Worm (Caenorhabditis elegans) whole organism, L4 larva: ENCODE results near the gene C08B6.3.
A peak's percentile ranks its signal among the peaks of the same experiment; 100 is the strongest.

Experiments used
- D1046.2 ChIP-seq: fragments of 200-800 bp; sonication (Bioruptor generic); IDR thresholded peaks from 2 replicates; pipeline ENCODE4 v1.3.6; 2022; ENCODE audit warnings: missing genetic modification characterization, missing compliant biosample characterization
- F10B5.3 ChIP-seq: sonication (generic microtip); optimal IDR thresholded peaks from 2 replicates; lab custom pipeline; 2016; ENCODE audit warnings: mild to moderate bottlenecking, missing genetic modification characterization, missing compliant biosample characterization
- T20F7.1 ChIP-seq: fragments of 200-800 bp; sonication (Bioruptor generic); optimal IDR thresholded peaks from 2 replicates; lab custom pipeline; 2018; ENCODE audit warnings: mild to moderate bottlenecking, missing genetic modification characterization, missing compliant biosample characterization
- T26A8.4 ChIP-seq: fragments of 200-800 bp; sonication (Bioruptor generic); IDR thresholded peaks from 2 replicates; pipeline ENCODE4 v1.3.6; 2022; ENCODE audit warnings: missing genetic modification characterization, missing compliant biosample characterization
- ama-1 ChIP-seq: fragments of 150-350 bp; optimal IDR thresholded peaks from 2 replicates; lab custom pipeline; 2014; ENCODE audit warnings: inconsistent platforms, mixed read lengths
- ceh-32 ChIP-seq: sonication (generic microtip); optimal IDR thresholded peaks from 2 replicates; lab custom pipeline; 2016; ENCODE audit warnings: mild to moderate bottlenecking, missing genetic modification characterization, missing compliant biosample characterization; ENCODE audit not compliant: poor library complexity
- cey-2 ChIP-seq: sonication (generic microtip); optimal IDR thresholded peaks from 3 replicates; lab custom pipeline; 2017; ENCODE audit warnings: missing genetic modification characterization, mild to moderate bottlenecking, missing compliant biosample characterization, antibody characterized with exemption, borderline replicate concordance; ENCODE audit not compliant: insufficient read depth
- daf-12 ChIP-seq: fragments of 150-350 bp; optimal IDR thresholded peaks from 2 replicates; lab custom pipeline; 2014; ENCODE audit warnings: missing biosample characterization, missing genetic modification reagents, missing genetic modification characterization
- daf-16 ChIP-seq, 3 experiments: sonication (generic microtip); optimal IDR thresholded peaks; 2 replicates each; lab custom pipeline; 2016 to 2017; ENCODE audit warnings: missing genetic modification characterization in 3 of 3, missing genetic modification reagents in 3 of 3, mild to moderate bottlenecking in 2 of 3, missing compliant biosample characterization in 2 of 3, missing biosample characterization in 1 of 3, moderate library complexity in 1 of 3
- dmd-6 ChIP-seq: fragments of 200-800 bp; sonication (Bioruptor generic); IDR thresholded peaks from 2 replicates; pipeline ENCODE4 v1.3.6; 2022; ENCODE audit warnings: missing genetic modification reagents, missing genetic modification characterization, missing compliant biosample characterization
- dmd-8 ChIP-seq: fragments of 200-800 bp; sonication (Bioruptor generic); IDR thresholded peaks from 2 replicates; pipeline ENCODE4 v1.3.6; 2022; ENCODE audit warnings: missing genetic modification characterization, missing compliant biosample characterization
- dmd-9 ChIP-seq: fragments of 200-800 bp; sonication (Bioruptor generic); IDR thresholded peaks from 2 replicates; pipeline ENCODE4 v1.3.6; 2022; ENCODE audit warnings: missing genetic modification reagents, missing genetic modification characterization, missing compliant biosample characterization
- dpl-1 ChIP-seq: fragments of 150-350 bp; optimal IDR thresholded peaks from 2 replicates; lab custom pipeline; 2014; ENCODE audit warnings: missing biosample characterization, missing genetic modification reagents, missing genetic modification characterization
- dve-1 ChIP-seq: sonication (generic microtip); optimal IDR thresholded peaks from 2 replicates; lab custom pipeline; 2017; ENCODE audit warnings: antibody characterized with exemption, mild to moderate bottlenecking, missing genetic modification characterization, missing compliant biosample characterization; ENCODE audit not compliant: insufficient read depth
- egl-27 ChIP-seq: sonication (generic microtip); optimal IDR thresholded peaks from 3 replicates; lab custom pipeline; 2017; ENCODE audit warnings: missing biosample characterization, missing genetic modification reagents, missing genetic modification characterization
- hif-1 ChIP-seq, 2 experiments: sonication (generic microtip); optimal IDR thresholded peaks; 2 replicates each; lab custom pipeline; 2016 to 2017; ENCODE audit warnings: missing compliant biosample characterization in 2 of 2, missing genetic modification characterization in 2 of 2, missing genetic modification reagents in 2 of 2, missing genotype in 2 of 2, mild to moderate bottlenecking in 1 of 2
- hlh-11 ChIP-seq: fragments of 200-800 bp; sonication (Bioruptor generic); optimal IDR thresholded peaks from 2 replicates; lab custom pipeline; 2018; ENCODE audit warnings: mild to moderate bottlenecking, missing genetic modification characterization, missing compliant biosample characterization
- hlh-30 ChIP-seq: sonication (generic microtip); optimal IDR thresholded peaks from 2 replicates; lab custom pipeline; 2017; ENCODE audit warnings: antibody characterized with exemption, mild to moderate bottlenecking, missing genetic modification characterization, missing compliant biosample characterization; ENCODE audit not compliant: insufficient read depth
- jun-1 ChIP-seq: fragments of 150-350 bp; optimal IDR thresholded peaks from 2 replicates; lab custom pipeline; 2014; ENCODE audit warnings: missing biosample characterization, missing genetic modification reagents, missing genetic modification characterization
- lin-29 ChIP-seq: fragments of 200-800 bp; sonication (Bioruptor generic); IDR thresholded peaks from 2 replicates; pipeline ENCODE4 v1.3.6; 2022; ENCODE audit warnings: missing genetic modification reagents, missing genetic modification characterization, missing compliant biosample characterization
- lin-38 ChIP-seq: fragments of 200-800 bp; sonication (Bioruptor generic); IDR thresholded peaks from 2 replicates; pipeline ENCODE4 v1.3.6; 2022; ENCODE audit warnings: missing genetic modification reagents, missing genetic modification characterization, missing compliant biosample characterization
- lin-39 ChIP-seq: fragments of 150-350 bp; optimal IDR thresholded peaks from 2 replicates; lab custom pipeline; 2014; ENCODE audit warnings: missing biosample characterization, missing genetic modification reagents, missing genetic modification characterization
- lir-3 ChIP-seq: sonication (generic microtip); optimal IDR thresholded peaks from 2 replicates; lab custom pipeline; 2016; ENCODE audit warnings: mild to moderate bottlenecking, missing genetic modification characterization, missing compliant biosample characterization
- lsy-2 ChIP-seq, 2 experiments: fragments of 150-350 bp in 1 of 2; sonication (generic microtip) in 1 of 2; optimal IDR thresholded peaks; 2 replicates each; lab custom pipeline; 2014 to 2017; ENCODE audit warnings: missing biosample characterization in 2 of 2, missing genetic modification characterization in 2 of 2
- mdl-1 ChIP-seq, 2 experiments: fragments of 150-350 bp in 1 of 2; sonication (generic microtip) in 1 of 2; optimal IDR thresholded peaks; 2 replicates each; lab custom pipeline; 2014 to 2017; ENCODE audit warnings: missing biosample characterization in 2 of 2, missing genetic modification characterization in 2 of 2
- mep-1 ChIP-seq: fragments of 150-350 bp; sonication (generic microtip); optimal IDR thresholded peaks from 3 replicates; lab custom pipeline; 2014; ENCODE audit warnings: missing biosample characterization, missing genetic modification characterization
- mxl-3 ChIP-seq: fragments of 200-800 bp; sonication (Bioruptor generic); optimal IDR thresholded peaks from 2 replicates; lab custom pipeline; 2018; ENCODE audit warnings: mild to moderate bottlenecking, missing genetic modification characterization, missing compliant biosample characterization
- nhr-10 ChIP-seq: fragments of 150-350 bp; optimal IDR thresholded peaks from 2 replicates; lab custom pipeline; 2014; ENCODE audit warnings: missing biosample characterization, missing genetic modification characterization
- nhr-102 ChIP-seq: sonication (generic microtip); optimal IDR thresholded peaks from 2 replicates; lab custom pipeline; 2016; ENCODE audit warnings: mild to moderate bottlenecking, missing genetic modification characterization, moderate library complexity, missing compliant biosample characterization
- nhr-11 ChIP-seq: fragments of 150-350 bp; optimal IDR thresholded peaks from 2 replicates; lab custom pipeline; 2014; ENCODE audit warnings: missing biosample characterization, missing genetic modification characterization
- nhr-28 ChIP-seq: fragments of 150-350 bp; optimal IDR thresholded peaks from 2 replicates; lab custom pipeline; 2014; ENCODE audit warnings: missing biosample characterization, missing genetic modification characterization
- nhr-48 ChIP-seq: sonication (generic microtip); optimal IDR thresholded peaks from 2 replicates; lab custom pipeline; 2016; ENCODE audit warnings: mild to moderate bottlenecking, missing genetic modification characterization, missing compliant biosample characterization
- nhr-6 ChIP-seq: fragments of 150-350 bp; optimal IDR thresholded peaks from 2 replicates; lab custom pipeline; 2014; ENCODE audit warnings: missing biosample characterization, missing genetic modification characterization
- nhr-76 ChIP-seq: fragments of 150-350 bp; optimal IDR thresholded peaks from 2 replicates; lab custom pipeline; 2014; ENCODE audit warnings: missing biosample characterization, missing genetic modification characterization
- nhr-77 ChIP-seq: fragments of 150-350 bp; optimal IDR thresholded peaks from 2 replicates; lab custom pipeline; 2014; ENCODE audit warnings: missing biosample characterization, missing genetic modification characterization
- php-3 ChIP-seq: fragments of 200-800 bp; sonication (Bioruptor generic); IDR thresholded peaks from 2 replicates; pipeline ENCODE4 v1.3.6; 2022; ENCODE audit warnings: missing genetic modification reagents, missing genetic modification characterization, missing compliant biosample characterization
- pqm-1 ChIP-seq: sonication (generic microtip); optimal IDR thresholded peaks from 2 replicates; lab custom pipeline; 2017; ENCODE audit warnings: missing biosample characterization, missing genetic modification characterization
- saeg-2 ChIP-seq: fragments of 200-800 bp; sonication (Bioruptor generic); IDR thresholded peaks from 2 replicates; pipeline ENCODE4 v1.3.6; 2022; ENCODE audit warnings: missing genetic modification reagents, missing genetic modification characterization, missing compliant biosample characterization
- set-16 ChIP-seq: fragments of 200-800 bp; sonication (Bioruptor generic); IDR thresholded peaks from 2 replicates; pipeline ENCODE4 v1.3.6; 2022; ENCODE audit warnings: missing genetic modification reagents, missing genetic modification characterization, missing compliant biosample characterization
- spr-1 ChIP-seq: sonication (generic microtip); optimal IDR thresholded peaks from 2 replicates; lab custom pipeline; 2016; ENCODE audit warnings: mild to moderate bottlenecking, missing genetic modification characterization, missing compliant biosample characterization
- tra-1 ChIP-seq: fragments of 200-800 bp; sonication (Bioruptor generic); IDR thresholded peaks from 2 replicates; pipeline ENCODE4 v1.3.6; 2022; ENCODE audit warnings: missing genetic modification reagents, missing genetic modification characterization, missing compliant biosample characterization
- unc-62 ChIP-seq, 3 experiments: fragments of 150-350 bp in 1 of 3; sonication (generic microtip); optimal IDR thresholded peaks in 2 of 3; peaks in 1 of 3; 1 replicate in 1 of 3; 2 replicates in 2 of 3; lab custom pipeline; 2014 to 2017; ENCODE audit warnings: missing biosample characterization in 3 of 3, missing genetic modification characterization in 3 of 3, missing genetic modification reagents in 3 of 3, missing genotype in 1 of 3
- zag-1 ChIP-seq: fragments of 150-350 bp; optimal IDR thresholded peaks from 2 replicates; lab custom pipeline; 2014; ENCODE audit warnings: missing biosample characterization, missing genetic modification characterization
- zfp-2 ChIP-seq: sonication (generic microtip); optimal IDR thresholded peaks from 2 replicates; lab custom pipeline; 2016; ENCODE audit warnings: mild to moderate bottlenecking, missing genetic modification characterization, missing compliant biosample characterization
- ztf-7 ChIP-seq: fragments of 150-350 bp; optimal IDR thresholded peaks from 2 replicates; lab custom pipeline; 2014; ENCODE audit warnings: missing biosample characterization, missing genetic modification characterization

Gene C08B6.3

ce11 chrV:10091152-10091551 lies 20.9 kb downstream of the C08B6.3 start, which contains the start of gene R04B5.11:
Gene R04B5.11 (minus strand): TSS chrV:10091252.
- TF ChIP-seq D1046.2 (GFP tag; lab: Robert Waterston, UW) (no peak), F10B5.3 (tag; lab: Kevin White, UChicago) (no peak), egl-27 (tag; lab: Kevin White, UChicago) (no peak), daf-12 (tag; lab: Kevin White, UChicago) (no peak), hif-1 (tag; optimal IDR thresholded peaks at IDR 0.05; lab: Kevin White, UChicago) (no peak), hlh-11 (tag; lab: Kevin White, UChicago) (no peak), nhr-28 (tag; lab: Kevin White, UChicago) (no peak), pqm-1 (tag; lab: Kevin White, UChicago) (no peak), dmd-8 (GFP tag; lab: Robert Waterston, UW) (no peak), daf-16 (GFP tag; optimal IDR thresholded peaks at IDR 0.05; lab: Kevin White, UChicago) (no peak), daf-16 (tag; optimal IDR thresholded peaks at IDR 0.05; lab: Kevin White, UChicago) (no peak), ceh-32 (tag; lab: Kevin White, UChicago) (no peak), jun-1 (no peak), saeg-2 (GFP tag; lab: Robert Waterston, UW) (no peak), lin-29 (GFP tag; lab: Robert Waterston, UW) (no peak), zfp-2 (tag; lab: Kevin White, UChicago) (no peak), set-16 (GFP tag; lab: Robert Waterston, UW) (no peak), lin-38 (GFP tag; lab: Robert Waterston, UW) (no peak), cey-2 (tag; lab: Kevin White, UChicago) (no peak), lir-3 (tag; lab: Kevin White, UChicago) (no peak)

- TF ChIP-seq unc-62 (GFP tag; optimal IDR thresholded peaks at IDR 0.05 in 1 of 2; lab: Kevin White, UChicago) (peak in 1 of 2 experiments; percentile 19), unc-62 (tag; optimal IDR thresholded peaks at IDR 0.05; lab: Kevin White, UChicago) (no peak), dpl-1 (GFP tag; lab: Kevin White, UChicago) (no peak), pqm-1 (tag; lab: Kevin White, UChicago) (no peak)
These were observed 21.6 kb downstream of the C08B6.3 start, which contains the start of gene R04B5.7 for ce11 chrV:10090461-10090860. Gene R04B5.7 (minus strand): TSS chrV:10090561.

- TF ChIP-seq nhr-11 (tag; lab: Kevin White, UChicago) (peak; percentile 24), lin-39 (tag; lab: Kevin White, UChicago) (no peak), pqm-1 (tag; lab: Kevin White, UChicago) (peak; percentile 37), nhr-77 (tag; lab: Kevin White, UChicago) (peak; percentile 89), ztf-7 (tag; lab: Kevin White, UChicago) (peak; percentile 46), dmd-6 (peak; percentile 67), nhr-102 (tag; lab: Kevin White, UChicago) (peak; percentile 48), dve-1 (tag; lab: Kevin White, UChicago) (peak; percentile 98), set-16 (GFP tag; lab: Robert Waterston, UW) (no peak), daf-16 (GFP tag; optimal IDR thresholded peaks at IDR 0.05; lab: Kevin White, UChicago) (no peak), daf-16 (tag; optimal IDR thresholded peaks at IDR 0.05; lab: Kevin White, UChicago) (peak; percentile 70), nhr-6 (tag; lab: Kevin White, UChicago) (peak; percentile 2), nhr-10 (tag; lab: Kevin White, UChicago) (peak; percentile 85), dmd-9 (GFP tag; lab: Robert Waterston, UW) (no peak), zag-1 (no peak), T26A8.4 (no peak), nhr-48 (tag; lab: Kevin White, UChicago) (peak; percentile 49), php-3 (peak; percentile 89), mxl-3 (peak; percentile 79), ama-1 (lab: Kevin White, UChicago) (no peak), spr-1 (tag; lab: Kevin White, UChicago) (no peak), mdl-1 (tag; optimal IDR thresholded peaks at IDR 0.05; lab: Kevin White, UChicago) (peak in 1 of 2 experiments; percentile 85), T20F7.1 (GFP tag; lab: Kevin White, UChicago) (peak; percentile 8), lsy-2 (tag; optimal IDR thresholded peaks at IDR 0.05; lab: Kevin White, UChicago) (peak in 1 of 2 experiments; percentile 33), hlh-11 (tag; lab: Kevin White, UChicago) (peak; percentile 74), tra-1 (GFP tag; lab: Robert Waterston, UW) (0 out of 2 replicates have a peak, but pooled peaks have one; percentile 46), hlh-30 (tag; lab: Kevin White, UChicago) (peak; percentile 58), mep-1 (tag; lab: Kevin White, UChicago) (peak; percentile 13), nhr-28 (tag; lab: Kevin White, UChicago) (peak; percentile 90), nhr-76 (tag; lab: Kevin White, UChicago) (no peak)
These were observed 25.0 kb downstream of the C08B6.3 start, which contains the start of gene R04B5.5 for ce11 chrV:10087103-10087502. Gene R04B5.5 (plus strand): TSS chrV:10087480.
